Fruit fly (Drosophila melanogaster): ENCODE results near the gene PDZ-GEF.

The PDZ-GEF gene

DNA sequence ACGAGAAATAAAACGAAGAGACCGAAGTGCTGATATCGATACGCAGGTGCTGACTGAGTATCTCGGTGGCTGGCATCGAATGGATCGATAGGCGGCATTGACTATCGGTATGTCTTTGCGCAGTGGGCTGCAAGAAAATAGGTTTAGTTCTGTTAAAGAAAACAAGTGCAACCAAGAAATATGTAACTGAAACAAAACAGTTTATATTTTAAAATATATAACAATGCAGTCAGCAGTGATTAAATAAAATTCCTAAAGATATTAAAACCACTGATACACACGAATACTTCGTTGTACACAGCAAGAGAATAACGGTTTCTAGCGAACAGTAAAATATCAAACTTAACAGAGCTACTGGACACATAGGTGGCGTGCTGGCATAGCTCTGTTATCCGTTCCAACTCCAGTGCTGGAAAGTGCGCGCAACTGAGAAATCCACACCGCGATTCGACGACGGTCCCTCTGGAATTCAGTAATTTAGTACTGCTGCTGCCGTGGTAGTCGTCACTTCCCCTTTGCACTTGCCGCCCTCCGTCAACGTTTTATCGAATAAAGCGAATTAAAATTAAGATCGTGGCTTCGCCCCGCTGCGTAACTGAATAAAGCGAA is 14.9 kb downstream of the PDZ-GEF start, which contains the start of the genes Pez and Cpr (continued):
- no peak for TF ChIP-seq CG12769 (tag; optimal IDR thresholded peaks at IDR 0.05)
- TF ChIP-seq Optix (GFP tag; IDR thresholded peaks at IDR 0.05): 0 out of 3 replicates have a peak, but pooled peaks have one; percentile 19
- peak; percentile 28 for TF ChIP-seq luna (GFP tag; optimal IDR thresholded peaks at IDR 0.05)
- peak; percentile 89 for TF ChIP-seq HLHmδ (GFP tag; optimal IDR thresholded peaks at IDR 0.05)
- TF ChIP-seq CG8089 (GFP tag; optimal IDR thresholded peaks at IDR 0.05): no peak
- no peak for TF ChIP-seq tap (tag; optimal IDR thresholded peaks at IDR 0.05)
- TF ChIP-seq CG30431 (GFP tag; optimal IDR thresholded peaks at IDR 0.05): no peak
- TF ChIP-seq tll (GFP tag; optimal IDR thresholded peaks at IDR 0.05): no peak
- TF ChIP-seq Bteb2 (GFP tag; optimal IDR thresholded peaks at IDR 0.05): peak; percentile 46
- no peak for TF ChIP-seq CG31441 (GFP tag; IDR thresholded peaks at IDR 0.05)
- TF ChIP-seq CG11696 (GFP tag; IDR thresholded peaks at IDR 0.05): peak; percentile 78
- no peak for TF ChIP-seq Usf (GFP tag; optimal IDR thresholded peaks at IDR 0.05)
- TF ChIP-seq vvl (GFP tag; IDR thresholded peaks at IDR 0.05): peak; percentile 55
- TF ChIP-seq sens-2 (GFP tag; IDR thresholded peaks at IDR 0.05): no peak
- TF ChIP-seq Adf1 (GFP tag; IDR thresholded peaks at IDR 0.05): peak; percentile 15; the same call in 1 of the 2 replicates
- peak; percentile 69 for TF ChIP-seq slbo (GFP tag; IDR thresholded peaks at IDR 0.05)
- TF ChIP-seq CG9797 (GFP tag; optimal IDR thresholded peaks at IDR 0.05): peak; percentile 80
- no peak for TF ChIP-seq CG12071 (GFP tag; optimal IDR thresholded peaks at IDR 0.05)
- TF ChIP-seq eyg (GFP tag; optimal IDR thresholded peaks at IDR 0.05): no peak
- no peak for TF ChIP-seq crc (GFP tag; optimal IDR thresholded peaks at IDR 0.05)
- peak; percentile 58 for TF ChIP-seq E2f2 (GFP tag; IDR thresholded peaks at IDR 0.05)
- TF ChIP-seq ap (GFP tag; IDR thresholded peaks at IDR 0.05): no peak
- no peak for TF ChIP-seq Deaf1 (tag; optimal IDR thresholded peaks at IDR 0.05)
- TF ChIP-seq CG5180 (GFP tag; optimal IDR thresholded peaks at IDR 0.05): peak; percentile 36
- no peak for TF ChIP-seq tgo (GFP tag; IDR thresholded peaks at IDR 0.05)
- TF ChIP-seq slou (GFP tag; optimal IDR thresholded peaks at IDR 0.05): no peak
- TF ChIP-seq ind (GFP tag; optimal IDR thresholded peaks at IDR 0.05): peak; percentile 37
- peak; percentile 27; the same call in 1 of the 2 replicates for TF ChIP-seq ara (GFP tag; IDR thresholded peaks at IDR 0.05)
- TF ChIP-seq CG10462 (GFP tag; optimal IDR thresholded peaks at IDR 0.05): peak; percentile 92
- TF ChIP-seq odd (GFP tag; optimal IDR thresholded peaks at IDR 0.05): peak; percentile 60
- no peak for TF ChIP-seq Aef1 (GFP tag; IDR thresholded peaks at IDR 0.05)
- peak; percentile 88 for TF ChIP-seq Dll (GFP tag; IDR thresholded peaks at IDR 0.05; ENCODE audit: partially characterized antibody)
- no peak for TF ChIP-seq CG12236 (GFP tag; optimal IDR thresholded peaks at IDR 0.05)
- peak; percentile 10 for TF ChIP-seq Antp (GFP tag; optimal IDR thresholded peaks at IDR 0.05)
- TF ChIP-seq bbx (GFP tag; IDR thresholded peaks at IDR 0.05; ENCODE audit: partially characterized antibody): peak; percentile 82
- TF ChIP-seq Dbx (GFP tag; IDR thresholded peaks at IDR 0.05): peak; percentile 78
- no peak for TF ChIP-seq Vsx1 (GFP tag; optimal IDR thresholded peaks at IDR 0.05)
- no peak for TF ChIP-seq ash1 (GFP tag; optimal IDR thresholded peaks at IDR 0.05)
- TF ChIP-seq CkIIα-i1 (GFP tag; IDR thresholded peaks at IDR 0.05): no peak
- peak; percentile 44; the same call in 1 of the 3 replicates for TF ChIP-seq zfh1 (GFP tag; IDR thresholded peaks at IDR 0.05)
- TF ChIP-seq otp (GFP tag; IDR thresholded peaks at IDR 0.05): no peak
- TF ChIP-seq Taf1 (GFP tag; IDR thresholded peaks at IDR 0.05): peak; percentile 9; the same call in 1 of the 2 replicates
- no peak for TF ChIP-seq CG17802 (tag; optimal IDR thresholded peaks at IDR 0.05)
- TF ChIP-seq CG32772 (GFP tag; IDR thresholded peaks at IDR 0.05): no peak
- TF ChIP-seq HHEX (GFP tag; optimal IDR thresholded peaks at IDR 0.05): peak; percentile 14
- peak; percentile 67 for TF ChIP-seq CG34224 (GFP tag; IDR thresholded peaks at IDR 0.05; ENCODE audit: partially characterized antibody)
- TF ChIP-seq phol (tag; optimal IDR thresholded peaks at IDR 0.05): peak; percentile 17
- no peak for TF ChIP-seq CG1233 (GFP tag; optimal IDR thresholded peaks at IDR 0.05)
- peak; percentile 52 for TF ChIP-seq zfh2 (GFP tag; optimal IDR thresholded peaks at IDR 0.05)
- TF ChIP-seq gsb-n (tag; optimal IDR thresholded peaks at IDR 0.05): no peak
- peak; percentile 45 for TF ChIP-seq CoRest (tag; optimal IDR thresholded peaks at IDR 0.05)

Data from whole organism, embryonic.